Worm (Caenorhabditis elegans) whole organism, L4 larva: ENCODE measurements around the gene Y97E10C.1.

ENCODE experiments used
- F10B5.3 ChIP-seq: sonication (generic microtip); optimal IDR thresholded peaks from 2 replicates; lab custom pipeline; 2016; ENCODE audit warnings: mild to moderate bottlenecking, missing genetic modification characterization, missing compliant biosample characterization
- F26F4.8 ChIP-seq: fragments of 200-800 bp; sonication (Bioruptor generic); conservative IDR thresholded peaks from 2 replicates; pipeline ENCODE4 v1.3.6; 2022; ENCODE audit warnings: missing genetic modification characterization, missing compliant biosample characterization
- T20F7.1 ChIP-seq: fragments of 200-800 bp; sonication (Bioruptor generic); optimal IDR thresholded peaks from 2 replicates; lab custom pipeline; 2018; ENCODE audit warnings: mild to moderate bottlenecking, missing genetic modification characterization, missing compliant biosample characterization
- T26A8.4 ChIP-seq: fragments of 200-800 bp; sonication (Bioruptor generic); IDR thresholded peaks from 2 replicates; pipeline ENCODE4 v1.3.6; 2022; ENCODE audit warnings: missing genetic modification characterization, missing compliant biosample characterization
- Y75B8A.6 ChIP-seq: fragments of 200-800 bp; sonication (Bioruptor generic); IDR thresholded peaks from 2 replicates; pipeline ENCODE4 v1.3.6; 2022; ENCODE audit warnings: missing genetic modification reagents, missing genetic modification characterization, missing compliant biosample characterization
- ZK337.2 ChIP-seq: fragments of 200-800 bp; sonication (Bioruptor generic); IDR thresholded peaks from 2 replicates; pipeline ENCODE4 v1.3.6; 2022; ENCODE audit warnings: missing genetic modification reagents, missing genetic modification characterization, missing compliant biosample characterization
- aha-1 ChIP-seq: fragments of 150-350 bp; peaks from one replicate; lab custom pipeline; 2014; ENCODE audit warnings: missing biosample characterization, missing genetic modification characterization
- ceh-28 ChIP-seq: fragments of 150-350 bp; optimal IDR thresholded peaks from 2 replicates; lab custom pipeline; 2014; ENCODE audit warnings: missing biosample characterization, missing genetic modification reagents, missing genetic modification characterization
- ceh-32 ChIP-seq: sonication (generic microtip); optimal IDR thresholded peaks from 2 replicates; lab custom pipeline; 2016; ENCODE audit warnings: mild to moderate bottlenecking, missing genetic modification characterization, missing compliant biosample characterization; ENCODE audit not compliant: poor library complexity
- ctbp-1 ChIP-seq: fragments of 200-800 bp; sonication (Bioruptor generic); IDR thresholded peaks from 2 replicates; pipeline ENCODE4 v1.3.6; 2022; ENCODE audit warnings: missing genetic modification reagents, missing genetic modification characterization, missing compliant biosample characterization
- dmd-8 ChIP-seq: fragments of 200-800 bp; sonication (Bioruptor generic); IDR thresholded peaks from 2 replicates; pipeline ENCODE4 v1.3.6; 2022; ENCODE audit warnings: missing genetic modification characterization, missing compliant biosample characterization
- dmd-9 ChIP-seq: fragments of 200-800 bp; sonication (Bioruptor generic); IDR thresholded peaks from 2 replicates; pipeline ENCODE4 v1.3.6; 2022; ENCODE audit warnings: missing genetic modification reagents, missing genetic modification characterization, missing compliant biosample characterization
- dpl-1 ChIP-seq: fragments of 150-350 bp; optimal IDR thresholded peaks from 2 replicates; lab custom pipeline; 2014; ENCODE audit warnings: missing biosample characterization, missing genetic modification reagents, missing genetic modification characterization
- egl-27 ChIP-seq: sonication (generic microtip); optimal IDR thresholded peaks from 3 replicates; lab custom pipeline; 2017; ENCODE audit warnings: missing biosample characterization, missing genetic modification reagents, missing genetic modification characterization
- fos-1 ChIP-seq: fragments of 150-350 bp; optimal IDR thresholded peaks from 2 replicates; lab custom pipeline; 2014; ENCODE audit warnings: missing biosample characterization, missing genetic modification characterization
- hif-1 ChIP-seq, 2 experiments: sonication (generic microtip); optimal IDR thresholded peaks; 2 replicates each; lab custom pipeline; 2016 to 2017; ENCODE audit warnings: missing compliant biosample characterization in 2 of 2, missing genetic modification characterization in 2 of 2, missing genetic modification reagents in 2 of 2, missing genotype in 2 of 2, mild to moderate bottlenecking in 1 of 2
- hlh-30 ChIP-seq: sonication (generic microtip); optimal IDR thresholded peaks from 2 replicates; lab custom pipeline; 2017; ENCODE audit warnings: antibody characterized with exemption, mild to moderate bottlenecking, missing genetic modification characterization, missing compliant biosample characterization; ENCODE audit not compliant: insufficient read depth
- jun-1 ChIP-seq: fragments of 150-350 bp; optimal IDR thresholded peaks from 2 replicates; lab custom pipeline; 2014; ENCODE audit warnings: missing biosample characterization, missing genetic modification reagents, missing genetic modification characterization
- lim-7 ChIP-seq: fragments of 200-800 bp; sonication (Bioruptor generic); IDR thresholded peaks from 2 replicates; pipeline ENCODE4 v1.3.6; 2022; ENCODE audit warnings: missing genetic modification characterization, missing compliant biosample characterization
- lin-13 ChIP-seq: fragments of 150-350 bp; optimal IDR thresholded peaks from 2 replicates; lab custom pipeline; 2014; ENCODE audit warnings: missing biosample characterization, missing genetic modification reagents, missing genetic modification characterization
- lin-15B ChIP-seq: fragments of 150-350 bp; sonication (generic microtip); optimal IDR thresholded peaks from 3 replicates; lab custom pipeline; 2014; ENCODE audit warnings: missing biosample characterization, missing genetic modification characterization
- lin-29 ChIP-seq: fragments of 200-800 bp; sonication (Bioruptor generic); IDR thresholded peaks from 2 replicates; pipeline ENCODE4 v1.3.6; 2022; ENCODE audit warnings: missing genetic modification reagents, missing genetic modification characterization, missing compliant biosample characterization
- lin-39 ChIP-seq: fragments of 150-350 bp; optimal IDR thresholded peaks from 2 replicates; lab custom pipeline; 2014; ENCODE audit warnings: missing biosample characterization, missing genetic modification reagents, missing genetic modification characterization
- lir-3 ChIP-seq: sonication (generic microtip); optimal IDR thresholded peaks from 2 replicates; lab custom pipeline; 2016; ENCODE audit warnings: mild to moderate bottlenecking, missing genetic modification characterization, missing compliant biosample characterization
- mdl-1 ChIP-seq, 2 experiments: fragments of 150-350 bp in 1 of 2; sonication (generic microtip) in 1 of 2; optimal IDR thresholded peaks; 2 replicates each; lab custom pipeline; 2014 to 2017; ENCODE audit warnings: missing biosample characterization in 2 of 2, missing genetic modification characterization in 2 of 2
- mes-2 ChIP-seq: sonication (generic microtip); optimal IDR thresholded peaks from 2 replicates; lab custom pipeline; 2016; ENCODE audit warnings: missing genotype, mild to moderate bottlenecking, missing genetic modification characterization, missing compliant biosample characterization; ENCODE audit not compliant: poor library complexity, severe bottlenecking
- mxl-2 ChIP-seq: fragments of 200-800 bp; sonication (Bioruptor generic); conservative IDR thresholded peaks from 2 replicates; pipeline ENCODE4 v1.3.6; 2022; ENCODE audit warnings: missing genetic modification reagents, missing genetic modification characterization, missing compliant biosample characterization
- nhr-237 ChIP-seq: sonication (generic microtip); optimal IDR thresholded peaks from 2 replicates; lab custom pipeline; 2017; ENCODE audit warnings: missing biosample characterization, missing genetic modification characterization
- nhr-25 ChIP-seq: sonication (generic microtip); optimal IDR thresholded peaks from 2 replicates; lab custom pipeline; 2017; ENCODE audit warnings: missing genetic modification characterization, mild to moderate bottlenecking, missing compliant biosample characterization, antibody characterized with exemption, moderate library complexity, borderline replicate concordance; ENCODE audit not compliant: insufficient read depth
- nhr-48 ChIP-seq: sonication (generic microtip); optimal IDR thresholded peaks from 2 replicates; lab custom pipeline; 2016; ENCODE audit warnings: mild to moderate bottlenecking, missing genetic modification characterization, missing compliant biosample characterization
- nhr-76 ChIP-seq: fragments of 150-350 bp; optimal IDR thresholded peaks from 2 replicates; lab custom pipeline; 2014; ENCODE audit warnings: missing biosample characterization, missing genetic modification characterization
- nhr-77 ChIP-seq: fragments of 150-350 bp; optimal IDR thresholded peaks from 2 replicates; lab custom pipeline; 2014; ENCODE audit warnings: missing biosample characterization, missing genetic modification characterization
- pha-4 ChIP-seq, 2 experiments: fragments of 150-350 bp in 1 of 2; fragments of 200-800 bp in 1 of 2; sonication (Bioruptor generic) in 1 of 2; IDR thresholded peaks in 1 of 2; optimal IDR thresholded peaks in 1 of 2; 2 replicates each; pipeline versions ENCODE4 v1.3.6 to Lab custom; 2014 to 2022; ENCODE audit warnings: missing genetic modification characterization in 2 of 2, missing genetic modification reagents in 2 of 2, missing biosample characterization in 1 of 2, missing compliant biosample characterization in 1 of 2
- php-3 ChIP-seq: fragments of 200-800 bp; sonication (Bioruptor generic); IDR thresholded peaks from 2 replicates; pipeline ENCODE4 v1.3.6; 2022; ENCODE audit warnings: missing genetic modification reagents, missing genetic modification characterization, missing compliant biosample characterization
- pqm-1 ChIP-seq: sonication (generic microtip); optimal IDR thresholded peaks from 2 replicates; lab custom pipeline; 2017; ENCODE audit warnings: missing biosample characterization, missing genetic modification characterization
- rbr-2 ChIP-seq: sonication (generic microtip); optimal IDR thresholded peaks from 2 replicates; lab custom pipeline; 2016; ENCODE audit warnings: missing genotype, missing genetic modification characterization, missing compliant biosample characterization
- skn-1 ChIP-seq: fragments of 150-350 bp; optimal IDR thresholded peaks from 2 replicates; lab custom pipeline; 2014; ENCODE audit warnings: missing biosample characterization, missing genetic modification characterization
- spr-1 ChIP-seq: sonication (generic microtip); optimal IDR thresholded peaks from 2 replicates; lab custom pipeline; 2016; ENCODE audit warnings: mild to moderate bottlenecking, missing genetic modification characterization, missing compliant biosample characterization
- tra-1 ChIP-seq: fragments of 200-800 bp; sonication (Bioruptor generic); IDR thresholded peaks from 2 replicates; pipeline ENCODE4 v1.3.6; 2022; ENCODE audit warnings: missing genetic modification reagents, missing genetic modification characterization, missing compliant biosample characterization
- unc-62 ChIP-seq, 3 experiments: fragments of 150-350 bp in 1 of 3; sonication (generic microtip); optimal IDR thresholded peaks in 2 of 3; peaks in 1 of 3; 1 replicate in 1 of 3; 2 replicates in 2 of 3; lab custom pipeline; 2014 to 2017; ENCODE audit warnings: missing biosample characterization in 3 of 3, missing genetic modification characterization in 3 of 3, missing genetic modification reagents in 3 of 3, missing genotype in 1 of 3
- ztf-11 ChIP-seq: fragments of 150-350 bp; optimal IDR thresholded peaks from 2 replicates; lab custom pipeline; 2014; ENCODE audit warnings: missing biosample characterization, missing genetic modification characterization
- ztf-7 ChIP-seq: fragments of 150-350 bp; optimal IDR thresholded peaks from 2 replicates; lab custom pipeline; 2014; ENCODE audit warnings: missing biosample characterization, missing genetic modification characterization

Gene Y97E10C.1

DNA sequence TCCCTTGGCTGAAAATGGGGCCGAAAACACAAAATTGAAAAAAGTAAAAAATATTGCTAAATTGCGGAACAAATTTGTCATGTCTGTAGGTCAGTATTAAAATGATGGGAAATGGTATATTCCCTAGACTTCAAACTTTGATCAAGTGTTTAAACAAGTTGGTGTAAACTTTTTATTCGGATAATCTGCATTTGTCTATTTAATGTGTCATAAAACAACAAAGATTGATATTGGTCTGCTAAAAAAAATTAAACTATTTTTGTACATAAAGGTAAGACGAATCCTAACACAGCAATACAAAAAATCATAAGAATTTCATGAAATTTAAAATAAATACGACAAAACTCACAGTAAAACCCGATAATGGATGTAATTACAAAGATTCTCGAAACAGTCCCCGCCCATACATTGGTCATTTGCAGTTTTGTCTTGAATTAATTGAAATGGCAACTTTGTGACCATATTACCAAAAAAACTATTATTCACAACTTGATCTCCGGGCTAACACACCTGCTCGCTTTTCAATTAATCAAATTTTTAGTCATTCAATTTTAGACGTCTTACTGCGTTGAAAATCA, 4.6 kb upstream of the Y97E10C.1 start, which contains the start of the genes ZK105.6 and ZK105.8:
ZK105.6 (minus strand) TSS at position 101 of the 578 bp plus-strand sequence.
ZK105.8 (plus strand) TSS at position 528 of the 578 bp plus-strand sequence.
- TF ChIP-seq nhr-76 (no peak), dpl-1 (GFP tag; lab: Kevin White, UChicago) (no peak), lim-7 (GFP tag; lab: Robert Waterston, UW) (no peak)

DNA sequence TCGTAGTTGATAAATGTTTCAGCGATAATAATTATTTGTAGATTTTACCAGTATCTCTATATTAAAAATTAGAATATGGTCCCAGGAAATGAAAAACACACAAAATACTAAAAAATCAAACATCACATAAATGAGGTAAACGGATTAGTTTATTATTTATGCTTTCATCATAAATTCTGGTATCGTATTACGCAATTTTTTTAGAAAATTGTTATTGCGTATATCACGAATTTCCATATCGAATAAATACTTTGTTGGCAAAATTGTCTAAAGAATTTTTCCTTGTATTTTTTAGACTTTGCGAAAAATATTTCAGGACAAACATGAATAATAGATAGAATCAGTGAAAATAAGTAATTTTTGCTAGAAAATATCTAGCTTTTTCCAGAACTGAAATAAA, 2.5 kb upstream of the Y97E10C.1 start:
- TF ChIP-seq pha-4 (GFP tag; IDR thresholded peaks at IDR 0.05; lab: Robert Waterston, UW) (no peak), pha-4 (tag; optimal IDR thresholded peaks at IDR 0.05; lab: Kevin White, UChicago) (no peak), aha-1 (peak; percentile 80)

DNA sequence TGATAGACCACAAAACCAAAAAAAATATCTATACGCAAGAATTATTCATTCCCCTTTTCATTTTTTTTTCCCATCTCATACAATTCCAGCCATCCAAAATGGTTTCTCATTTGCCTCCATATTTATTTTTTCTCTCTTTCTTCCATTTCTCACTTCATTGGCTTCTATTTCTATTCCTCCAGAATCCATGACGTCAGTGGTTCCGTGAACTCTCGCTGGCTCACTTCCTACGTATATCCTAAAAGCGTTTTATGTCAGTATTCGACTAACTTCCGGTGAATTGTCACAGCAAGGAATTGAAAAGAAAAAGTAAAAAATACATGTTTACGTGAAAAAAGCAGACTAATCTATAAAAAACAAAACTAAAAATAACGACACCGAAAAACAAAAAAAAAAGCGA, 1.8 kb upstream of the Y97E10C.1 start:
- no peak for TF ChIP-seq Y75B8A.6 (GFP tag; lab: Robert Waterston, UW)
- no peak for TF ChIP-seq pqm-1 (tag; lab: Kevin White, UChicago)
- TF ChIP-seq skn-1 (tag; lab: Kevin White, UChicago): no peak
- peak in 1 of 2 experiments; percentile 85 for TF ChIP-seq unc-62 (GFP tag; optimal IDR thresholded peaks at IDR 0.05 in 1 of 2; lab: Kevin White, UChicago)
- TF ChIP-seq unc-62 (tag; optimal IDR thresholded peaks at IDR 0.05; lab: Kevin White, UChicago): no peak
- TF ChIP-seq rbr-2 (tag; lab: Kevin White, UChicago): peak; percentile 0

DNA sequence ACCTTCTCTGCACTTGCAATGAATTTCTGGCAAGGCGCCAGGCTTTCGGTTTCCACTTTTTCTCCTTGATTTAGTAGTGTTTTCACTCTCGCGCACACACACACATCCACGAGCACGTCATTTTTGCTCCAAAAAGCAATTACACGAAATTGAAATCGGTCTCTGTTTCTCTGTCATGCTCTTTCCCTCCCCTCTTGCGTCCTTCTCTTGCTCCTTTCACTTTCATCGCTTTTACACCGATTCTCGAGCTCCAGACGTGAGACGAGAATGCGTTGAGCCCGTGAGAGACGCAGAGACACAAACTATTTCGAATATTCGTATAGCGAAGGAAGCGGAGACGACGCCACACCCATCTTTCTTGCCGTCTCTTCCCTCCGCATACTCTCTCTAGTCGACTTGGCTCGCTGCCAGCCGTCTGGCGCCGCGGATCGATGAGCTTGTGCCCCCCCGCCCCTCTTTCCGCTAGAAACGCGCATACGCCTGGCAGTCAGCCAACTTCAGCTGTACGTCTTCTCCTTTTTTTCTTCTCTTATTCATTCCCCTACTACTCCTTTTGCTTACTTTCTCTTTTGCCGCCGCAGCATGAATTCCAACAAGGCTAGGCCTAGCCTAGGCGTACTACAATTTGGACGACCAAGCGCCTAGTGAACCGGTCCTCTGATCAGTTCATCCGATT, 538 bp upstream of the Y97E10C.1 start:
- TF ChIP-seq ztf-11 (tag; lab: Kevin White, UChicago) (no peak), php-3 (GFP tag; lab: Robert Waterston, UW) (no peak), jun-1 (tag; lab: Kevin White, UChicago) (no peak), egl-27 (no peak), ceh-28 (tag; lab: Kevin White, UChicago) (peak; percentile 58), nhr-237 (tag; lab: Kevin White, UChicago) (no peak), nhr-48 (tag; lab: Kevin White, UChicago) (peak; percentile 84), ZK337.2 (GFP tag; lab: Robert Waterston, UW) (no peak), mxl-2 (GFP tag; lab: Robert Waterston, UW) (0 out of 2 replicates have a peak, but pooled peaks have one; percentile 9), F26F4.8 (GFP tag; lab: Robert Waterston, UW) (no peak), T20F7.1 (GFP tag; lab: Kevin White, UChicago) (no peak), ctbp-1 (peak; percentile 96), mdl-1 (tag; optimal IDR thresholded peaks at IDR 0.05; lab: Kevin White, UChicago) (peak; percentile 9 to 56), lin-15B (tag; lab: Kevin White, UChicago) (no peak), tra-1 (GFP tag; lab: Robert Waterston, UW) (peak; percentile 63), lin-29 (GFP tag; lab: Robert Waterston, UW) (no peak), ztf-7 (tag; lab: Kevin White, UChicago) (no peak), fos-1 (no peak), dmd-8 (GFP tag; lab: Robert Waterston, UW) (no peak), F10B5.3 (tag; lab: Kevin White, UChicago) (no peak), lin-13 (peak; percentile 22), mes-2 (tag; lab: Kevin White, UChicago) (peak; percentile 37), ceh-32 (tag; lab: Kevin White, UChicago) (peak; percentile 59), nhr-77 (tag; lab: Kevin White, UChicago) (peak; percentile 36), hlh-30 (peak; percentile 77), nhr-76 (no peak), T26A8.4 (GFP tag; lab: Robert Waterston, UW) (peak; percentile 68), hif-1 (tag; optimal IDR thresholded peaks at IDR 0.05; lab: Kevin White, UChicago) (peak; percentile 4 to 76), dmd-9 (GFP tag; lab: Robert Waterston, UW) (0 out of 2 replicates have a peak, but pooled peaks have one; percentile 6), lir-3 (tag; lab: Kevin White, UChicago) (no peak), spr-1 (tag; lab: Kevin White, UChicago) (peak; percentile 44), Y75B8A.6 (GFP tag; lab: Robert Waterston, UW) (no peak), nhr-25 (no peak), lin-39 (peak; percentile 9)
